Worm (Caenorhabditis elegans): ENCODE data around the gene F35E8.13.

The F35E8.13 gene

ce11 chrV:15965114-15965513, 42.0 kb downstream of the F35E8.13 start, which contains the start of gene sri-2:
TSS of gene sri-2 (minus strand) at chrV:15965214.
- TF ChIP-seq ref-1 (GFP tag; conservative IDR thresholded peaks at IDR 0.05) (no peak), ztf-23 (GFP tag; IDR thresholded peaks at IDR 0.05) (no peak), tab-1 (GFP tag; IDR thresholded peaks at IDR 0.05) (no peak), flt-1 (GFP tag; IDR thresholded peaks at IDR 0.05) (no peak), T22C8.4 (GFP tag; IDR thresholded peaks at IDR 0.05) (no peak), klf-2 (GFP tag; conservative IDR thresholded peaks at IDR 0.05) (no peak), cog-1 (tag; optimal IDR thresholded peaks at IDR 0.05) (no peak), ztf-29 (GFP tag; IDR thresholded peaks at IDR 0.05) (no peak), med-1 (GFP tag; optimal IDR thresholded peaks at IDR 0.05; ENCODE audit: insufficient read depth) (no peak)

- TF ChIP-seq med-1 (GFP tag; optimal IDR thresholded peaks at IDR 0.05; ENCODE audit: insufficient read depth) = no peak
- TF ChIP-seq flt-1 (GFP tag; IDR thresholded peaks at IDR 0.05) = no peak
- TF ChIP-seq ztf-23 (GFP tag; IDR thresholded peaks at IDR 0.05) = no peak
- TF ChIP-seq cog-1 (tag; optimal IDR thresholded peaks at IDR 0.05) = no peak
- TF ChIP-seq ref-1 (GFP tag; conservative IDR thresholded peaks at IDR 0.05) = no peak
- TF ChIP-seq klf-2 (GFP tag; conservative IDR thresholded peaks at IDR 0.05) = no peak
- no peak for TF ChIP-seq tab-1 (GFP tag; IDR thresholded peaks at IDR 0.05)
- TF ChIP-seq ztf-29 (GFP tag; IDR thresholded peaks at IDR 0.05) = no peak
- no peak for TF ChIP-seq T22C8.4 (GFP tag; IDR thresholded peaks at IDR 0.05)
Observed at ce11 chrV:15967542-15967941, 44.5 kb downstream of the F35E8.13 start, which contains the start of gene sri-1. TSS of gene sri-1 (minus strand) at chrV:15967642.

- TF ChIP-seq cog-1 (tag; optimal IDR thresholded peaks at IDR 0.05) (no peak), klf-2 (GFP tag; conservative IDR thresholded peaks at IDR 0.05) (no peak), ztf-29 (GFP tag; IDR thresholded peaks at IDR 0.05) (no peak), T22C8.4 (GFP tag; IDR thresholded peaks at IDR 0.05) (no peak)
Observed at ce11 chrV:15969653-15970052, 46.6 kb downstream of the F35E8.13 start, which contains the start of gene F36G9.7. TSS of gene F36G9.7 (minus strand) at chrV:15969753.

ce11 chrV:15970820-15971219, 47.7 kb downstream of the F35E8.13 start:
- TF ChIP-seq med-1 (GFP tag; optimal IDR thresholded peaks at IDR 0.05; ENCODE audit: insufficient read depth) (no peak), klf-2 (GFP tag; conservative IDR thresholded peaks at IDR 0.05) (no peak), cog-1 (tag; optimal IDR thresholded peaks at IDR 0.05) (no peak), ztf-29 (GFP tag; IDR thresholded peaks at IDR 0.05) (no peak), flt-1 (GFP tag; IDR thresholded peaks at IDR 0.05) (no peak), T22C8.4 (GFP tag; IDR thresholded peaks at IDR 0.05) (no peak), ref-1 (GFP tag; conservative IDR thresholded peaks at IDR 0.05) (no peak), ztf-23 (GFP tag; IDR thresholded peaks at IDR 0.05) (no peak), tab-1 (GFP tag; IDR thresholded peaks at IDR 0.05) (no peak)

ce11 chrV:15972484-15972883, 49.4 kb downstream of the F35E8.13 start, which contains the start of gene sru-23:
TSS of gene sru-23 (minus strand) at chrV:15972584.
- TF ChIP-seq flt-1 (GFP tag; IDR thresholded peaks at IDR 0.05) (no peak), med-1 (GFP tag; optimal IDR thresholded peaks at IDR 0.05; ENCODE audit: insufficient read depth) (no peak), tab-1 (GFP tag; IDR thresholded peaks at IDR 0.05) (no peak), cog-1 (tag; optimal IDR thresholded peaks at IDR 0.05) (no peak), ztf-23 (GFP tag; IDR thresholded peaks at IDR 0.05) (no peak), ref-1 (GFP tag; conservative IDR thresholded peaks at IDR 0.05) (no peak), T22C8.4 (GFP tag; IDR thresholded peaks at IDR 0.05) (no peak), ztf-29 (GFP tag; IDR thresholded peaks at IDR 0.05) (no peak), klf-2 (GFP tag; conservative IDR thresholded peaks at IDR 0.05) (no peak)

- TF ChIP-seq ztf-29 (GFP tag; IDR thresholded peaks at IDR 0.05) = no peak
- no peak for TF ChIP-seq cog-1 (tag; optimal IDR thresholded peaks at IDR 0.05)
- no peak for TF ChIP-seq ref-1 (GFP tag; conservative IDR thresholded peaks at IDR 0.05)
- no peak for TF ChIP-seq ztf-23 (GFP tag; IDR thresholded peaks at IDR 0.05)
- TF ChIP-seq med-1 (GFP tag; optimal IDR thresholded peaks at IDR 0.05; ENCODE audit: insufficient read depth) = no peak
- TF ChIP-seq tab-1 (GFP tag; IDR thresholded peaks at IDR 0.05) = no peak
- no peak for TF ChIP-seq flt-1 (GFP tag; IDR thresholded peaks at IDR 0.05)
- no peak for TF ChIP-seq T22C8.4 (GFP tag; IDR thresholded peaks at IDR 0.05)
- no peak for TF ChIP-seq klf-2 (GFP tag; conservative IDR thresholded peaks at IDR 0.05)
Observed at ce11 chrV:15974836-15975235, 51.8 kb downstream of the F35E8.13 start, which contains the start of gene sru-22. TSS of gene sru-22 (minus strand) at chrV:15974936.

Measured in whole organism, midembryonic.